Fruit fly (Drosophila melanogaster) whole organism, embryonic: ENCODE measurements around the gene CG33543.

ENCODE experiments used
- BtbVII ChIP-seq: fragments of 200-800 bp; sonication (Bioruptor generic); optimal IDR thresholded peaks from 3 replicates; lab custom pipeline; 2017; ENCODE audit warnings: missing biosample characterization, mild to moderate bottlenecking, missing genetic modification characterization
- CG10462 ChIP-seq: fragments of 200-800 bp; sonication (Bioruptor generic); optimal IDR thresholded peaks from 2 replicates; lab custom pipeline; 2016; ENCODE audit warnings: missing biosample characterization, missing genetic modification characterization
- CG11695 ChIP-seq: fragments of 200-800 bp; sonication (Bioruptor generic); IDR thresholded peaks from 3 replicates; pipeline ENCODE4 v1.3.6; 2022; ENCODE audit warnings: missing biosample characterization, missing genetic modification characterization
- CG2202 ChIP-seq: fragments of 200-800 bp; sonication (Bioruptor generic); optimal IDR thresholded peaks from 2 replicates; lab custom pipeline; 2018; ENCODE audit warnings: missing biosample characterization, mild to moderate bottlenecking, missing genetic modification characterization
- CG34422 ChIP-seq: fragments of 200-800 bp; sonication (Bioruptor generic); IDR thresholded peaks from 3 replicates; pipeline ENCODE4 v1.3.6; 2022; ENCODE audit warnings: missing biosample characterization, missing genetic modification characterization
- CG3847 ChIP-seq: fragments of 200-800 bp; sonication (Bioruptor generic); IDR thresholded peaks from 2 replicates; pipeline ENCODE4 v1.3.6; 2022; ENCODE audit warnings: missing biosample characterization, missing genetic modification characterization
- Max ChIP-seq: fragments of 200-800 bp; sonication (Bioruptor generic); optimal IDR thresholded peaks from 2 replicates; lab custom pipeline; 2016; ENCODE audit warnings: missing biosample characterization, mild to moderate bottlenecking, missing genetic modification characterization
- cwo ChIP-seq: fragments of 200-800 bp; sonication (Bioruptor generic); optimal IDR thresholded peaks from 3 replicates; lab custom pipeline; 2017; ENCODE audit warnings: missing biosample characterization, missing genetic modification characterization, mild to moderate bottlenecking, moderate library complexity, missing genetic modification reagents
- fd64A ChIP-seq: fragments of 200-800 bp; sonication (Bioruptor generic); optimal IDR thresholded peaks from 3 replicates; lab custom pipeline; 2018; ENCODE audit warnings: missing biosample characterization, mild to moderate bottlenecking, missing genetic modification characterization
- fu2 ChIP-seq: fragments of 200-800 bp; sonication (Bioruptor generic); optimal IDR thresholded peaks from 2 replicates; lab custom pipeline; 2016; ENCODE audit warnings: missing biosample characterization, missing genetic modification characterization
- gsb ChIP-seq: fragments of 200-800 bp; sonication (Bioruptor generic); IDR thresholded peaks from 2 replicates; pipeline ENCODE4 v1.3.6; 2022; ENCODE audit warnings: missing biosample characterization, missing genetic modification characterization
- kay ChIP-seq: fragments of 200-800 bp; sonication (Bioruptor generic); optimal IDR thresholded peaks from 2 replicates; lab custom pipeline; 2016; ENCODE audit warnings: missing biosample characterization, missing genetic modification characterization
- knrl ChIP-seq: fragments of 200-800 bp; sonication (Bioruptor generic); IDR thresholded peaks from 3 replicates; pipeline ENCODE4 v1.3.6; 2022; ENCODE audit warnings: missing biosample characterization, missing genetic modification characterization; ENCODE audit not compliant: partially characterized antibody
- trh ChIP-seq: fragments of 200-800 bp; sonication (Bioruptor generic); optimal IDR thresholded peaks from 2 replicates; lab custom pipeline; 2016; ENCODE audit warnings: missing biosample characterization, missing genetic modification characterization

- TF ChIP-seq CG3847 (GFP tag; lab: Robert Waterston, UW) (no peak), cwo (no peak), BtbVII (GFP tag; lab: Kevin White, UChicago) (no peak), kay (GFP tag; lab: Kevin White, UChicago) (no peak), knrl (GFP tag; lab: Robert Waterston, UW) (no peak), gsb (GFP tag; lab: Robert Waterston, UW) (no peak), fd64A (GFP tag; lab: Kevin White, UChicago) (no peak), CG34422 (GFP tag; lab: Robert Waterston, UW) (no peak), fu2 (GFP tag; lab: Kevin White, UChicago) (no peak), CG10462 (no peak), CG11695 (no peak), CG2202 (tag; lab: Kevin White, UChicago) (no peak), Max (GFP tag; lab: Kevin White, UChicago) (no peak), trh (GFP tag; lab: Kevin White, UChicago) (no peak)
These were observed 26.8 kb downstream of the CG33543 start for dm6 chr2L:1979196-1979818.
